Fruit fly (Drosophila melanogaster) Kc167 (cell line): ENCODE data around the gene Orco.

ENCODE experiments used
- Myc ChIP-seq: fragments of >200 bp; optimal IDR thresholded peaks from 2 replicates; lab custom pipeline; 2017; ENCODE audit warnings: missing external identifiers
- psq ChIP-seq: fragments of >200 bp; optimal IDR thresholded peaks from 2 replicates; lab custom pipeline; 2017; ENCODE audit warnings: missing external identifiers

dm6 chr3R:5395210-5395609 is 17.0 kb downstream of the Orco start:
- TF ChIP-seq psq (lab: Kevin White, UChicago) (no peak), Myc (lab: Kevin White, UChicago) (no peak)
